Fruit fly (Drosophila melanogaster): ENCODE results near the gene rols.

DNA sequence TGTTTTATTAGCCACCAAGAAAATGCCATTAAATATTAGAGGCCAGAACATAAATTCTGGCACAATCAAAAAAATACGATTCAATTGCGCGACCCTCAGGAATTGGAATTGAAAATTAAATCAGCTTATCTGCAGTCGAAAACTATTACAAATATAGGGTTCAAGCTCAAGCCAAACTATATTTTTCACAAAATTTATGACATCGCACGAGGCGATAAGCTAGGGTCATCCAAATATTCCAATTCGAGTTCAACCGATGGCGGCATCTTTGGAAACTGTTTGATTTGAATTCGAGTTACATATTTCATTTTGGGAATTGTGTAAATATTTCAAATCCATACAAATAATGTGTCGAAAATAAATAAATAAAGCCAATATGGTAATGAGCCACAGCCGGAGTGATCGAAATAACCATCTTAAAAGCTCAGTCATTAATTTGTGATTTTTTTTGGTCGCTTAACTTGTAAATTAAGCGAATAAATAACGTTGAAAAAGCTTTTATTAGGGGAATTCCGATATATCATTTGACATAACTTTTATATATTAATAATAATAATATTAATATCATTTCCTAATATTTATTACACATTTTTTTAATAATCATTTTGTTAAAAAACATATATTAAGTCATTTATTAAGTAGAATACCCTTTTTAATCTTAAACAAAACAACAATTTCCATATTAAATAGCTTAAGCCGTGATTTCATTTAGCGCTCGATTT, 20.5 kb upstream of the rols start:
- no peak for TF ChIP-seq CG8301 (tag; optimal IDR thresholded peaks at IDR 0.05)
- no peak for TF ChIP-seq rn (GFP tag; IDR thresholded peaks at IDR 0.05)
- no peak for TF ChIP-seq CG9948 (tag; optimal IDR thresholded peaks at IDR 0.05)
- TF ChIP-seq Ets98B (GFP tag; IDR thresholded peaks at IDR 0.05): no peak
- TF ChIP-seq CG14655 (GFP tag; optimal IDR thresholded peaks at IDR 0.05): no peak
- TF ChIP-seq CG15710 (tag; optimal IDR thresholded peaks at IDR 0.05): no peak
- TF ChIP-seq gl (tag; optimal IDR thresholded peaks at IDR 0.05): no peak
- no peak for TF ChIP-seq fd96Ca (GFP tag; IDR thresholded peaks at IDR 0.05)
- TF ChIP-seq Pif1B (GFP tag; optimal IDR thresholded peaks at IDR 0.05): no peak
- TF ChIP-seq D1 (tag; optimal IDR thresholded peaks at IDR 0.05): no peak
- TF ChIP-seq CG17806 (tag; optimal IDR thresholded peaks at IDR 0.05): no peak
- no peak for TF ChIP-seq CG32121 (GFP tag; IDR thresholded peaks at IDR 0.05)
- TF ChIP-seq CG8159 (tag; optimal IDR thresholded peaks at IDR 0.05): no peak
- no peak for TF ChIP-seq CG13204 (GFP tag; optimal IDR thresholded peaks at IDR 0.05)

Data from whole organism, pupa.